Worm (Caenorhabditis elegans) whole organism, early embryonic: Measurements from ENCODE around the gene C10E2.2.

ENCODE experiments used
- B0310.2 ChIP-seq: sonication (generic microtip); optimal IDR thresholded peaks from 2 replicates; lab custom pipeline; 2016; ENCODE audit warnings: mild to moderate bottlenecking, missing genetic modification characterization, missing compliant biosample characterization
- F13C5.2 ChIP-seq: sonication (generic microtip); optimal IDR thresholded peaks from 2 replicates; lab custom pipeline; 2017; ENCODE audit warnings: mild to moderate bottlenecking, missing genetic modification characterization, inconsistent platforms, missing compliant biosample characterization
- ama-1 ChIP-seq: fragments of 150-350 bp; optimal IDR thresholded peaks from 2 replicates; lab custom pipeline; 2014
- ceh-13 ChIP-seq: fragments of 200-800 bp; sonication (Bioruptor generic); optimal IDR thresholded peaks from 2 replicates; lab custom pipeline; 2018; ENCODE audit warnings: mild to moderate bottlenecking, missing genetic modification characterization, missing compliant biosample characterization
- ceh-36 ChIP-seq: sonication (generic microtip); optimal IDR thresholded peaks from 2 replicates; lab custom pipeline; 2016; ENCODE audit warnings: missing genetic modification characterization, inconsistent platforms, missing compliant biosample characterization
- ets-7 ChIP-seq: sonication (generic microtip); optimal IDR thresholded peaks from 2 replicates; lab custom pipeline; 2016; ENCODE audit warnings: missing genotype, missing genetic modification characterization, missing compliant biosample characterization
- flt-1 ChIP-seq: fragments of 200-800 bp; sonication (Bioruptor generic); IDR thresholded peaks from 2 replicates; pipeline ENCODE4 v1.3.6; 2022; ENCODE audit warnings: missing genetic modification characterization, missing compliant biosample characterization
- hmbx-1 ChIP-seq: sonication (generic microtip); optimal IDR thresholded peaks from 2 replicates; lab custom pipeline; 2016; ENCODE audit warnings: mild to moderate bottlenecking, missing genetic modification characterization, missing compliant biosample characterization
- hmg-4 ChIP-seq: fragments of 200-800 bp; sonication (Bioruptor generic); optimal IDR thresholded peaks from 2 replicates; lab custom pipeline; 2018; ENCODE audit warnings: mild to moderate bottlenecking, missing genetic modification characterization, missing compliant biosample characterization
- hnd-1 ChIP-seq: sonication (generic microtip); optimal IDR thresholded peaks from 2 replicates; lab custom pipeline; 2016; ENCODE audit warnings: missing genetic modification characterization, missing compliant biosample characterization
- pes-1 ChIP-seq: fragments of 200-800 bp; sonication (Bioruptor generic); IDR thresholded peaks from 2 replicates; pipeline ENCODE4 v1.3.6; 2022; ENCODE audit warnings: missing genetic modification reagents, missing genetic modification characterization, missing compliant biosample characterization
- scrt-1 ChIP-seq: fragments of 200-800 bp; sonication (Bioruptor generic); IDR thresholded peaks from 2 replicates; pipeline ENCODE4 v1.3.6; 2022; ENCODE audit warnings: missing genetic modification characterization, missing compliant biosample characterization
- tbx-11 ChIP-seq: fragments of 200-800 bp; sonication (Bioruptor generic); IDR thresholded peaks from 2 replicates; pipeline ENCODE4 v1.3.6; 2022; ENCODE audit warnings: missing genetic modification characterization, missing compliant biosample characterization
- tbx-37 ChIP-seq: fragments of 200-800 bp; sonication (Bioruptor generic); conservative IDR thresholded peaks from 2 replicates; pipeline ENCODE4 v1.3.6; 2022; ENCODE audit warnings: missing genetic modification reagents, missing genetic modification characterization, missing compliant biosample characterization

ce11 chrX:16784038-16784437 is 39.0 kb downstream of the C10E2.2 start:
- TF ChIP-seq flt-1 (GFP tag; lab: Robert Waterston, UW) (no peak), hnd-1 (tag; lab: Kevin White, UChicago) (no peak), ama-1 (lab: Kevin White, UChicago) (no peak), ceh-13 (GFP tag; lab: Kevin White, UChicago) (no peak), pes-1 (GFP tag; lab: Robert Waterston, UW) (no peak), scrt-1 (GFP tag; lab: Robert Waterston, UW) (no peak), hmg-4 (GFP tag; lab: Kevin White, UChicago) (no peak), F13C5.2 (tag; lab: Kevin White, UChicago) (no peak), hmbx-1 (no peak), B0310.2 (tag; lab: Kevin White, UChicago) (no peak), ceh-36 (tag; lab: Kevin White, UChicago) (no peak), ets-7 (tag; lab: Kevin White, UChicago) (no peak), tbx-11 (no peak), tbx-37 (no peak)
